Fruit fly (Drosophila melanogaster) whole organism, embryonic: ENCODE measurements around the gene Dmtn.

ENCODE experiments used
- Bteb2 ChIP-seq: fragments of 200-800 bp; sonication (Bioruptor generic); optimal IDR thresholded peaks from 2 replicates; lab custom pipeline; 2016; ENCODE audit warnings: missing biosample characterization, missing genetic modification characterization
- CG10366 ChIP-seq: fragments of 200-800 bp; sonication (Bioruptor generic); IDR thresholded peaks from 2 replicates; pipeline ENCODE4 v1.3.6; 2022; ENCODE audit warnings: missing biosample characterization, missing genetic modification characterization
- CG12071 ChIP-seq: fragments of 200-800 bp; sonication (Bioruptor generic); optimal IDR thresholded peaks from 3 replicates; lab custom pipeline; 2018; ENCODE audit warnings: missing biosample characterization, mild to moderate bottlenecking, missing genetic modification characterization
- CG1233 ChIP-seq: fragments of 200-800 bp; sonication (Bioruptor generic); optimal IDR thresholded peaks from 4 replicates; lab custom pipeline; 2018; ENCODE audit warnings: missing biosample characterization, mild to moderate bottlenecking, missing genetic modification characterization
- CG12391 ChIP-seq: fragments of 200-800 bp; sonication (Bioruptor generic); optimal IDR thresholded peaks from 3 replicates; lab custom pipeline; 2018; ENCODE audit warnings: missing biosample characterization, mild to moderate bottlenecking, missing genetic modification characterization, moderate library complexity
- CG13894 ChIP-seq: fragments of 200-800 bp; sonication (Bioruptor generic); optimal IDR thresholded peaks from 3 replicates; lab custom pipeline; 2018; ENCODE audit warnings: missing biosample characterization, mild to moderate bottlenecking, missing genetic modification characterization, moderate library complexity
- CG15269 ChIP-seq: fragments of 200-800 bp; sonication (Bioruptor generic); optimal IDR thresholded peaks from 2 replicates; lab custom pipeline; 2018; ENCODE audit warnings: missing biosample characterization, mild to moderate bottlenecking, missing genetic modification characterization, moderate library complexity
- CG17328 ChIP-seq: fragments of 200-800 bp; sonication (Bioruptor generic); IDR thresholded peaks from 2 replicates; pipeline ENCODE4 v1.3.6; 2022; ENCODE audit warnings: missing biosample characterization, missing genetic modification characterization
- CG17385 ChIP-seq: fragments of 200-800 bp; sonication (Bioruptor generic); optimal IDR thresholded peaks from 3 replicates; lab custom pipeline; 2018; ENCODE audit warnings: missing biosample characterization, mild to moderate bottlenecking, missing genetic modification characterization
- CG18619 ChIP-seq: fragments of 200-800 bp; sonication (Bioruptor generic); optimal IDR thresholded peaks from 3 replicates; lab custom pipeline; 2017; ENCODE audit warnings: missing biosample characterization, mild to moderate bottlenecking, missing genetic modification characterization
- CG30431 ChIP-seq: fragments of 200-800 bp; sonication (Bioruptor generic); optimal IDR thresholded peaks from 2 replicates; lab custom pipeline; 2017; ENCODE audit warnings: missing biosample characterization, missing genetic modification characterization
- CG43689 ChIP-seq: fragments of 200-800 bp; sonication (Bioruptor generic); IDR thresholded peaks from 2 replicates; pipeline ENCODE4 v1.3.6; 2022; ENCODE audit warnings: missing biosample characterization, missing genetic modification characterization
- CG6254 ChIP-seq: fragments of 200-800 bp; sonication (Bioruptor generic); optimal IDR thresholded peaks from 3 replicates; lab custom pipeline; 2017; ENCODE audit warnings: mild to moderate bottlenecking, missing biosample characterization, missing genetic modification reagents, missing genetic modification characterization
- CG6689 ChIP-seq: fragments of 200-800 bp; sonication (Bioruptor generic); IDR thresholded peaks from 2 replicates; pipeline ENCODE4 v1.3.6; 2022; ENCODE audit warnings: missing biosample characterization, missing genetic modification characterization
- CG7928 ChIP-seq: fragments of 200-800 bp; sonication (Bioruptor generic); optimal IDR thresholded peaks from 2 replicates; lab custom pipeline; 2017; ENCODE audit warnings: missing biosample characterization, mild to moderate bottlenecking, missing genetic modification characterization
- CHES-1-like ChIP-seq: fragments of 200-800 bp; sonication (Bioruptor generic); optimal IDR thresholded peaks from 2 replicates; lab custom pipeline; 2016; ENCODE audit warnings: missing biosample characterization, missing genetic modification characterization
- CkIIα-i1 ChIP-seq: fragments of 200-800 bp; sonication (Bioruptor generic); IDR thresholded peaks from 2 replicates; pipeline ENCODE4 v1.3.6; 2022; ENCODE audit warnings: missing biosample characterization, missing genetic modification characterization
- Dll ChIP-seq: fragments of 200-800 bp; sonication (Bioruptor generic); IDR thresholded peaks from 4 replicates; pipeline ENCODE4 v1.3.6; 2022; ENCODE audit warnings: missing biosample characterization, missing genetic modification characterization; ENCODE audit not compliant: partially characterized antibody
- Mrtf ChIP-seq: fragments of 200-800 bp; sonication (Bioruptor generic); IDR thresholded peaks from 3 replicates; pipeline ENCODE4 v1.3.6; 2022; ENCODE audit warnings: missing biosample characterization, missing genetic modification characterization
- Scr ChIP-seq: fragments of 200-800 bp; sonication (Bioruptor generic); IDR thresholded peaks from 2 replicates; pipeline ENCODE4 v1.3.6; 2022; ENCODE audit warnings: missing biosample characterization, missing genetic modification characterization; ENCODE audit not compliant: partially characterized antibody
- Six4 ChIP-seq: fragments of 200-800 bp; sonication (Bioruptor generic); optimal IDR thresholded peaks from 2 replicates; lab custom pipeline; 2016; ENCODE audit warnings: missing biosample characterization, missing genetic modification characterization
- Sry-β ChIP-seq: fragments of 200-800 bp; sonication (Bioruptor generic); optimal IDR thresholded peaks from 2 replicates; lab custom pipeline; 2018; ENCODE audit warnings: missing biosample characterization, mild to moderate bottlenecking, missing genetic modification characterization, moderate library complexity
- Taf1 ChIP-seq: fragments of 200-800 bp; sonication (Bioruptor generic); IDR thresholded peaks from 2 replicates; pipeline ENCODE4 v1.3.6; 2022; ENCODE audit warnings: missing biosample characterization, missing genetic modification characterization
- Tbp ChIP-seq: fragments of >200 bp; optimal IDR thresholded peaks from 2 replicates; lab custom pipeline; 2018; ENCODE audit warnings: missing biosample characterization, missing genetic modification characterization
- al ChIP-seq: fragments of 200-800 bp; sonication (Bioruptor generic); IDR thresholded peaks from 2 replicates; pipeline ENCODE4 v1.3.6; 2022; ENCODE audit warnings: missing biosample characterization, missing genetic modification characterization
- cad ChIP-seq: fragments of >200 bp; optimal IDR thresholded peaks from 2 replicates; lab custom pipeline; 2017; ENCODE audit warnings: missing biosample characterization, missing genetic modification characterization
- cas ChIP-seq: fragments of 200-800 bp; sonication (Bioruptor generic); IDR thresholded peaks from 2 replicates; pipeline ENCODE4 v1.3.6; 2022; ENCODE audit warnings: missing biosample characterization, missing genetic modification characterization
- cato ChIP-seq: fragments of 200-800 bp; sonication (Bioruptor generic); optimal IDR thresholded peaks from 2 replicates; lab custom pipeline; 2016; ENCODE audit warnings: missing biosample characterization, missing genetic modification characterization, borderline replicate concordance
- ci ChIP-seq: fragments of 200-800 bp; sonication (Bioruptor generic); IDR thresholded peaks from 3 replicates; pipeline ENCODE4 v1.3.6; 2022; ENCODE audit warnings: missing biosample characterization, missing genetic modification characterization
- dati ChIP-seq: fragments of 200-800 bp; sonication (Bioruptor generic); IDR thresholded peaks from 2 replicates; pipeline ENCODE4 v1.3.6; 2022; ENCODE audit warnings: missing biosample characterization, missing genetic modification characterization
- en ChIP-seq: fragments of 200-800 bp; sonication (Bioruptor generic); optimal IDR thresholded peaks from 2 replicates; lab custom pipeline; 2016; ENCODE audit warnings: missing biosample characterization, missing genetic modification characterization
- fru ChIP-seq: fragments of >200 bp; optimal IDR thresholded peaks from 2 replicates; lab custom pipeline; 2017
- ftz-f1 ChIP-seq: fragments of 200-800 bp; sonication (Bioruptor generic); optimal IDR thresholded peaks from 2 replicates; lab custom pipeline; 2016; ENCODE audit warnings: missing biosample characterization, missing genetic modification characterization
- gro ChIP-seq: fragments of 200-800 bp; sonication (Bioruptor generic); optimal IDR thresholded peaks from 2 replicates; lab custom pipeline; 2016; ENCODE audit warnings: missing biosample characterization, missing genetic modification characterization
- gsb-n ChIP-seq: fragments of 200-800 bp; sonication (Bioruptor generic); optimal IDR thresholded peaks from 3 replicates; lab custom pipeline; 2018; ENCODE audit warnings: missing biosample characterization, mild to moderate bottlenecking, missing genetic modification characterization
- hb ChIP-seq: fragments of 200-800 bp; sonication (Bioruptor generic); IDR thresholded peaks from 3 replicates; pipeline ENCODE4 v1.3.6; 2022; ENCODE audit warnings: missing biosample characterization, missing genetic modification characterization; ENCODE audit not compliant: partially characterized antibody
- her ChIP-seq: fragments of 200-800 bp; sonication (Bioruptor generic); optimal IDR thresholded peaks from 2 replicates; lab custom pipeline; 2016; ENCODE audit warnings: missing biosample characterization, missing genetic modification characterization
- ind ChIP-seq: fragments of 200-800 bp; sonication (Bioruptor generic); optimal IDR thresholded peaks from 3 replicates; lab custom pipeline; 2016; ENCODE audit warnings: missing biosample characterization, missing genetic modification characterization
- klu ChIP-seq: fragments of 200-800 bp; sonication (Bioruptor generic); IDR thresholded peaks from 2 replicates; pipeline ENCODE4 v1.3.6; 2022; ENCODE audit warnings: missing biosample characterization, missing genetic modification characterization
- phol ChIP-seq: fragments of 200-800 bp; sonication (Bioruptor generic); optimal IDR thresholded peaks from 3 replicates; lab custom pipeline; 2018; ENCODE audit warnings: missing biosample characterization, mild to moderate bottlenecking, missing genetic modification characterization, moderate library complexity
- pros ChIP-seq: fragments of 200-800 bp; sonication (Bioruptor generic); optimal IDR thresholded peaks from 3 replicates; lab custom pipeline; 2019; ENCODE audit warnings: missing biosample characterization, mild to moderate bottlenecking, missing genetic modification characterization, moderate library complexity
- row ChIP-seq: fragments of 200-800 bp; sonication (Bioruptor generic); IDR thresholded peaks from 3 replicates; pipeline ENCODE4 v1.3.6; 2022; ENCODE audit warnings: missing biosample characterization, missing genetic modification characterization
- salm ChIP-seq: fragments of 200-800 bp; sonication (Bioruptor generic); optimal IDR thresholded peaks from 2 replicates; lab custom pipeline; 2018; ENCODE audit warnings: missing biosample characterization, mild to moderate bottlenecking, missing genetic modification characterization
- slp2 ChIP-seq: fragments of 200-800 bp; sonication (Bioruptor generic); optimal IDR thresholded peaks from 2 replicates; lab custom pipeline; 2016; ENCODE audit warnings: missing biosample characterization, missing genetic modification characterization
- tgo ChIP-seq: fragments of 200-800 bp; sonication (Bioruptor generic); IDR thresholded peaks from 3 replicates; pipeline ENCODE4 v1.3.6; 2022; ENCODE audit warnings: missing biosample characterization, missing genetic modification characterization
- toy ChIP-seq: fragments of 200-800 bp; sonication (Bioruptor generic); IDR thresholded peaks from 2 replicates; pipeline ENCODE4 v1.3.6; 2022; ENCODE audit warnings: missing biosample characterization, missing genetic modification characterization
- vnd ChIP-seq: fragments of 200-800 bp; sonication (Bioruptor generic); IDR thresholded peaks from 3 replicates; pipeline ENCODE4 v1.3.6; 2022; ENCODE audit warnings: missing biosample characterization, missing genetic modification characterization; ENCODE audit not compliant: partially characterized antibody
- vvl ChIP-seq: fragments of 200-800 bp; sonication (Bioruptor generic); IDR thresholded peaks from 2 replicates; pipeline ENCODE4 v1.3.6; 2022; ENCODE audit warnings: missing biosample characterization, missing genetic modification characterization
- yki ChIP-seq: fragments of >200 bp; optimal IDR thresholded peaks from 3 replicates; lab custom pipeline; 2018
- zfh1 ChIP-seq: fragments of 200-800 bp; sonication (Bioruptor generic); IDR thresholded peaks from 3 replicates; pipeline ENCODE4 v1.3.6; 2022; ENCODE audit warnings: missing biosample characterization, missing genetic modification characterization

Gene Dmtn

dm6 chr3R:6368550-6369238, 37.0 kb downstream of the Dmtn start, which contains the start of gene CG10286 (continued):
- TF ChIP-seq Tbp (GFP tag; lab: Kevin White, UChicago) (no peak), zfh1 (GFP tag; lab: Robert Waterston, UW) (0 out of 3 replicates have a peak, but pooled peaks have one; percentile 33), CG7928 (peak; percentile 21), CG10366 (GFP tag; lab: Robert Waterston, UW) (peak; percentile 18; the same call in 1 of the 2 replicates), CG15269 (tag; lab: Kevin White, UChicago) (no peak), Mrtf (GFP tag; lab: Robert Waterston, UW) (no peak), CG13894 (tag; lab: Kevin White, UChicago) (no peak), CkIIα-i1 (GFP tag; lab: Robert Waterston, UW) (no peak), fru (no peak), CG18619 (GFP tag; lab: Kevin White, UChicago) (no peak), CG17328 (GFP tag; lab: Robert Waterston, UW) (peak; percentile 43; the same call in 1 of the 2 replicates), cas (GFP tag; lab: Robert Waterston, UW) (no peak), vnd (GFP tag; lab: Robert Waterston, UW) (peak; percentile 63), CG6254 (GFP tag; lab: Kevin White, UChicago) (peak; percentile 13), yki (lab: Kevin White, UChicago) (no peak), ci (GFP tag; lab: Robert Waterston, UW) (no peak; the same call in 2 of the 3 replicates), CG17385 (GFP tag; lab: Kevin White, UChicago) (peak; percentile 37), tgo (GFP tag; lab: Robert Waterston, UW) (no peak; the same call in 1 of the 3 replicates), CG12391 (tag; lab: Kevin White, UChicago) (peak; percentile 71), Sry-β (GFP tag; lab: Kevin White, UChicago) (peak; percentile 15), gro (no peak), salm (tag; lab: Kevin White, UChicago) (peak; percentile 23), cad (GFP tag; lab: Kevin White, UChicago) (no peak), CG30431 (GFP tag; lab: Kevin White, UChicago) (no peak), CG12071 (GFP tag; lab: Kevin White, UChicago) (no peak), CG1233 (GFP tag; lab: Kevin White, UChicago) (peak; percentile 0), her (GFP tag; lab: Kevin White, UChicago) (no peak), slp2 (no peak), Bteb2 (GFP tag; lab: Kevin White, UChicago) (no peak), Taf1 (GFP tag; lab: Robert Waterston, UW) (no peak), ind (GFP tag; lab: Kevin White, UChicago) (no peak), pros (GFP tag; lab: Kevin White, UChicago) (no peak), phol (tag; lab: Kevin White, UChicago) (peak; percentile 30), row (GFP tag; lab: Robert Waterston, UW) (peak; percentile 65), Six4 (GFP tag; lab: Kevin White, UChicago) (peak; percentile 7), CG43689 (GFP tag; lab: Robert Waterston, UW) (no peak), ftz-f1 (GFP tag; lab: Kevin White, UChicago) (no peak), gsb-n (tag; lab: Kevin White, UChicago) (no peak), cato (GFP tag; lab: Kevin White, UChicago) (no peak), toy (GFP tag; lab: Robert Waterston, UW) (no peak; the same call in 1 of the 2 replicates), CHES-1-like (GFP tag; lab: Kevin White, UChicago) (peak; percentile 29), dati (GFP tag; lab: Robert Waterston, UW) (no peak), CG6689 (GFP tag; lab: Robert Waterston, UW) (peak; percentile 48; the same call in 1 of the 2 replicates), Dll (GFP tag; lab: Robert Waterston, UW) (peak; percentile 62; the same call in 3 of the 4 replicates), vvl (peak; percentile 72), en (no peak), hb (peak; percentile 13; the same call in 1 of the 3 replicates), al (GFP tag; lab: Robert Waterston, UW) (no peak), Scr (GFP tag; lab: Robert Waterston, UW) (peak; percentile 75), klu (GFP tag; lab: Robert Waterston, UW) (no peak)
- TF ChIP-seq, all 482 proteins: peak for 178
